Worm (Caenorhabditis elegans) whole organism, midembryonic: ENCODE results near the gene oef-1.

Source experiments
- T22C8.4 ChIP-seq: fragments of 200-800 bp; sonication (Bioruptor generic); IDR thresholded peaks from 2 replicates; pipeline ENCODE4 v1.3.6; 2022; ENCODE audit warnings: missing genetic modification characterization, missing compliant biosample characterization
- cog-1 ChIP-seq: sonication (generic microtip); optimal IDR thresholded peaks from 2 replicates; lab custom pipeline; 2016; ENCODE audit warnings: missing genetic modification characterization, missing compliant biosample characterization
- flt-1 ChIP-seq: fragments of 200-800 bp; sonication (Bioruptor generic); IDR thresholded peaks from 2 replicates; pipeline ENCODE4 v1.3.6; 2022; ENCODE audit warnings: missing genetic modification characterization, missing compliant biosample characterization
- klf-2 ChIP-seq: fragments of 200-800 bp; sonication (Bioruptor generic); conservative IDR thresholded peaks from 2 replicates; pipeline ENCODE4 v1.3.6; 2022; ENCODE audit warnings: missing genetic modification reagents, missing genetic modification characterization, missing compliant biosample characterization
- med-1 ChIP-seq: sonication (generic microtip); optimal IDR thresholded peaks from 2 replicates; lab custom pipeline; 2017; ENCODE audit warnings: missing genetic modification characterization, mild to moderate bottlenecking, missing compliant biosample characterization, antibody characterized with exemption, missing genetic modification reagents; ENCODE audit not compliant: insufficient read depth
- ref-1 ChIP-seq: fragments of 200-800 bp; sonication (Bioruptor generic); conservative IDR thresholded peaks from 2 replicates; pipeline ENCODE4 v1.3.6; 2022; ENCODE audit warnings: missing genetic modification reagents, missing genetic modification characterization, missing compliant biosample characterization
- tab-1 ChIP-seq: fragments of 200-800 bp; sonication (Bioruptor generic); IDR thresholded peaks from 2 replicates; pipeline ENCODE4 v1.3.6; 2022; ENCODE audit warnings: missing genetic modification characterization, missing compliant biosample characterization
- ztf-23 ChIP-seq: fragments of 200-800 bp; sonication (Bioruptor generic); IDR thresholded peaks from 2 replicates; pipeline ENCODE4 v1.3.6; 2022; ENCODE audit warnings: missing genetic modification reagents, missing genetic modification characterization, missing compliant biosample characterization
- ztf-29 ChIP-seq: fragments of 200-800 bp; sonication (Bioruptor generic); IDR thresholded peaks from 2 replicates; pipeline ENCODE4 v1.3.6; 2022; ENCODE audit warnings: missing genetic modification reagents, missing genetic modification characterization, missing compliant biosample characterization

Gene oef-1

ce11 chrIV:7547843-7548578 is at the start of gene oef-1, which contains the start of gene cdd-2:
Gene oef-1 (plus strand): TSS chrIV:7548417.
Gene cdd-2 (minus strand): TSS chrIV:7547893.
- TF ChIP-seq T22C8.4 (GFP tag; lab: Robert Waterston, UW) (no peak), ref-1 (GFP tag; lab: Robert Waterston, UW) (no peak), med-1 (GFP tag; lab: Kevin White, UChicago) (no peak), klf-2 (GFP tag; lab: Robert Waterston, UW) (no peak), ztf-29 (GFP tag; lab: Robert Waterston, UW) (no peak), tab-1 (GFP tag; lab: Robert Waterston, UW) (no peak), ztf-23 (no peak), flt-1 (no peak), cog-1 (tag; lab: Kevin White, UChicago) (no peak)

- TF ChIP-seq ztf-23, result no peak
- TF ChIP-seq T22C8.4 (GFP tag; lab: Robert Waterston, UW), result no peak
- no peak for TF ChIP-seq klf-2 (GFP tag; lab: Robert Waterston, UW)
- no peak for TF ChIP-seq cog-1 (tag; lab: Kevin White, UChicago)
- TF ChIP-seq flt-1, result no peak
- no peak for TF ChIP-seq ref-1 (GFP tag; lab: Robert Waterston, UW)
- TF ChIP-seq med-1 (GFP tag; lab: Kevin White, UChicago), result no peak
- TF ChIP-seq ztf-29 (GFP tag; lab: Robert Waterston, UW), result no peak
- no peak for TF ChIP-seq tab-1 (GFP tag; lab: Robert Waterston, UW)
Observed at ce11 chrIV:7499302-7499701, 48.9 kb upstream of the oef-1 start.

ce11 chrIV:7500924-7501323 is 47.3 kb upstream of the oef-1 start:
- TF ChIP-seq med-1 (GFP tag; lab: Kevin White, UChicago), result no peak
- no peak for TF ChIP-seq T22C8.4 (GFP tag; lab: Robert Waterston, UW)
- TF ChIP-seq cog-1 (tag; lab: Kevin White, UChicago), result no peak
- no peak for TF ChIP-seq ref-1 (GFP tag; lab: Robert Waterston, UW)
- no peak for TF ChIP-seq klf-2 (GFP tag; lab: Robert Waterston, UW)
- TF ChIP-seq tab-1 (GFP tag; lab: Robert Waterston, UW), result no peak
- TF ChIP-seq flt-1, result no peak
- TF ChIP-seq ztf-23, result no peak

ce11 chrIV:7501337-7501736 is 46.9 kb upstream of the oef-1 start, which contains the start of gene F55G1.15:
Gene F55G1.15 (minus strand): TSS chrIV:7501437.
- TF ChIP-seq ref-1 (GFP tag; lab: Robert Waterston, UW) (no peak), klf-2 (GFP tag; lab: Robert Waterston, UW) (no peak), ztf-29 (GFP tag; lab: Robert Waterston, UW) (no peak), med-1 (GFP tag; lab: Kevin White, UChicago) (no peak), flt-1 (no peak), T22C8.4 (GFP tag; lab: Robert Waterston, UW) (no peak)

- TF ChIP-seq med-1 (GFP tag; lab: Kevin White, UChicago) (no peak), flt-1 (no peak), ztf-23 (no peak), ztf-29 (GFP tag; lab: Robert Waterston, UW) (no peak), klf-2 (GFP tag; lab: Robert Waterston, UW) (no peak), ref-1 (GFP tag; lab: Robert Waterston, UW) (no peak), T22C8.4 (GFP tag; lab: Robert Waterston, UW) (no peak), tab-1 (GFP tag; lab: Robert Waterston, UW) (no peak), cog-1 (tag; lab: Kevin White, UChicago) (no peak)
Observed at ce11 chrIV:7503322-7503721, 44.9 kb upstream of the oef-1 start, which contains the start of gene glt-6. Gene glt-6 (plus strand): TSS chrIV:7503622.

ce11 chrIV:7505866-7506488 is 42.2 kb upstream of the oef-1 start:
- TF ChIP-seq cog-1 (tag; lab: Kevin White, UChicago) (no peak), flt-1 (no peak), T22C8.4 (GFP tag; lab: Robert Waterston, UW) (no peak), ztf-23 (no peak)

- TF ChIP-seq T22C8.4 (GFP tag; lab: Robert Waterston, UW) (no peak), med-1 (GFP tag; lab: Kevin White, UChicago) (no peak), ref-1 (GFP tag; lab: Robert Waterston, UW) (no peak), flt-1 (no peak), klf-2 (GFP tag; lab: Robert Waterston, UW) (no peak)
Observed at ce11 chrIV:7506711-7507110, 41.5 kb upstream of the oef-1 start.

ce11 chrIV:7507305-7507704 is 40.9 kb upstream of the oef-1 start:
- no peak for TF ChIP-seq T22C8.4 (GFP tag; lab: Robert Waterston, UW)
- no peak for TF ChIP-seq flt-1
- TF ChIP-seq ref-1 (GFP tag; lab: Robert Waterston, UW), result no peak
- TF ChIP-seq tab-1 (GFP tag; lab: Robert Waterston, UW), result no peak
- no peak for TF ChIP-seq klf-2 (GFP tag; lab: Robert Waterston, UW)
- TF ChIP-seq ztf-23, result no peak
- no peak for TF ChIP-seq cog-1 (tag; lab: Kevin White, UChicago)
- no peak for TF ChIP-seq med-1 (GFP tag; lab: Kevin White, UChicago)

- 0 out of 2 replicates have a peak, but pooled peaks have one; percentile 54 for TF ChIP-seq flt-1
- no peak for TF ChIP-seq ztf-23
Observed at ce11 chrIV:7507841-7508509, 40.2 kb upstream of the oef-1 start, which contains the start of the genes vdac-1 and R05G6.5. Gene vdac-1 (minus strand): TSS chrIV:7507891. Gene R05G6.5 (plus strand): TSS chrIV:7508367.
